Worm (Caenorhabditis elegans) whole organism, young adult: ENCODE measurements around the gene cpna-2.

Experiments
- B0261.1 ChIP-seq: sonication (generic microtip); optimal IDR thresholded peaks from 2 replicates; lab custom pipeline; 2016; ENCODE audit warnings: mild to moderate bottlenecking, missing genetic modification characterization, moderate library complexity, missing compliant biosample characterization
- F37B4.10 ChIP-seq: fragments of 200-800 bp; sonication (Bioruptor generic); IDR thresholded peaks from 2 replicates; pipeline ENCODE4 v1.3.6; 2022; ENCODE audit warnings: missing genetic modification characterization, missing compliant biosample characterization
- F52B5.7 ChIP-seq: sonication (generic microtip); optimal IDR thresholded peaks from 2 replicates; lab custom pipeline; 2016; ENCODE audit warnings: mild to moderate bottlenecking, missing genetic modification characterization, missing compliant biosample characterization
- Y56A3A.18 ChIP-seq: fragments of 200-800 bp; sonication (Bioruptor generic); IDR thresholded peaks from 2 replicates; pipeline ENCODE4 v1.3.6; 2022; ENCODE audit warnings: missing genetic modification reagents, missing genetic modification characterization, missing compliant biosample characterization
- Y67H2A.10 ChIP-seq: fragments of 200-800 bp; sonication (Bioruptor generic); conservative IDR thresholded peaks from 2 replicates; pipeline ENCODE4 v1.3.6; 2022; ENCODE audit warnings: missing genetic modification reagents, missing genetic modification characterization, missing compliant biosample characterization
- atf-7 ChIP-seq: sonication (generic microtip); optimal IDR thresholded peaks from 2 replicates; lab custom pipeline; 2017; ENCODE audit warnings: mild to moderate bottlenecking, missing genetic modification characterization, missing compliant biosample characterization
- attf-5 ChIP-seq: fragments of 200-800 bp; sonication (Bioruptor generic); optimal IDR thresholded peaks from 2 replicates; lab custom pipeline; 2018; ENCODE audit warnings: mild to moderate bottlenecking, missing genetic modification characterization, missing compliant biosample characterization
- attf-6 ChIP-seq: fragments of 200-800 bp; sonication (Bioruptor generic); IDR thresholded peaks from 2 replicates; pipeline ENCODE4 v1.3.6; 2022; ENCODE audit warnings: missing genetic modification reagents, missing genetic modification characterization, missing compliant biosample characterization
- bed-1 ChIP-seq: fragments of 200-800 bp; sonication (Bioruptor generic); IDR thresholded peaks from 2 replicates; pipeline ENCODE4 v1.3.6; 2022; ENCODE audit warnings: missing genetic modification reagents, missing genetic modification characterization, missing compliant biosample characterization
- bed-2 ChIP-seq: fragments of 200-800 bp; sonication (Bioruptor generic); IDR thresholded peaks from 2 replicates; pipeline ENCODE4 v1.3.6; 2022; ENCODE audit warnings: missing genetic modification reagents, missing genetic modification characterization, missing compliant biosample characterization
- ccch-3 ChIP-seq: fragments of 200-800 bp; sonication (Bioruptor generic); optimal IDR thresholded peaks from 2 replicates; lab custom pipeline; 2018; ENCODE audit warnings: mild to moderate bottlenecking, missing genetic modification characterization, missing compliant biosample characterization
- cebp-1 ChIP-seq, 2 experiments: fragments of 200-800 bp in 1 of 2; sonication (Bioruptor generic) in 1 of 2; sonication (generic microtip) in 1 of 2; IDR thresholded peaks in 1 of 2; optimal IDR thresholded peaks in 1 of 2; 2 replicates each; pipeline versions ENCODE4 v1.3.6 to Lab custom; 2017 to 2022; ENCODE audit warnings: missing compliant biosample characterization in 2 of 2, missing genetic modification characterization in 2 of 2, mild to moderate bottlenecking in 1 of 2, missing genetic modification reagents in 1 of 2, moderate library complexity in 1 of 2
- ceh-100 ChIP-seq: fragments of 200-800 bp; sonication (Bioruptor generic); IDR thresholded peaks from 2 replicates; pipeline ENCODE4 v1.3.6; 2022; ENCODE audit warnings: missing genetic modification reagents, missing genetic modification characterization, missing compliant biosample characterization
- ceh-27 ChIP-seq: fragments of 200-800 bp; sonication (Bioruptor generic); optimal IDR thresholded peaks from 2 replicates; lab custom pipeline; 2018; ENCODE audit warnings: mild to moderate bottlenecking, missing genetic modification characterization, moderate library complexity, missing compliant biosample characterization
- ceh-58 ChIP-seq: fragments of 200-800 bp; sonication (Bioruptor generic); IDR thresholded peaks from 2 replicates; pipeline ENCODE4 v1.3.6; 2022; ENCODE audit warnings: missing genetic modification characterization, missing compliant biosample characterization
- die-1 ChIP-seq: sonication (generic microtip); optimal IDR thresholded peaks from 2 replicates; lab custom pipeline; 2016; ENCODE audit warnings: missing genotype, mild to moderate bottlenecking, missing genetic modification characterization, missing compliant biosample characterization
- dpl-1 ChIP-seq: fragments of 150-350 bp; optimal IDR thresholded peaks from 2 replicates; lab custom pipeline; 2014; ENCODE audit warnings: missing biosample characterization, missing genetic modification reagents, missing genetic modification characterization
- egrh-3 ChIP-seq: fragments of 200-800 bp; sonication (Bioruptor generic); IDR thresholded peaks from 2 replicates; pipeline ENCODE4 v1.3.6; 2022; ENCODE audit warnings: missing genetic modification reagents, missing genetic modification characterization, missing compliant biosample characterization
- hmg-20 ChIP-seq: fragments of 200-800 bp; sonication (Bioruptor generic); IDR thresholded peaks from 2 replicates; pipeline ENCODE4 v1.3.6; 2022; ENCODE audit warnings: missing genetic modification reagents, missing genetic modification characterization, missing compliant biosample characterization
- hrde-1 ChIP-seq: sonication (generic microtip); optimal IDR thresholded peaks from 2 replicates; lab custom pipeline; 2016; ENCODE audit warnings: missing genetic modification characterization, mild to moderate bottlenecking, missing compliant biosample characterization, moderate library complexity, missing genotype, missing genetic modification reagents, borderline replicate concordance
- hsf-1 ChIP-seq: fragments of 200-800 bp; sonication (Bioruptor generic); IDR thresholded peaks from 2 replicates; pipeline ENCODE4 v1.3.6; 2022; ENCODE audit warnings: missing genetic modification reagents, missing genetic modification characterization, missing compliant biosample characterization
- lin-35 ChIP-seq, 3 experiments: fragments of 150-350 bp in 2 of 3; sonication (generic microtip) in 1 of 3; optimal IDR thresholded peaks; 2 replicates each; lab custom pipeline; 2014 to 2018; ENCODE audit warnings: missing biosample characterization in 3 of 3, missing genetic modification characterization in 3 of 3, missing genetic modification reagents in 3 of 3
- lsl-1 ChIP-seq: fragments of 200-800 bp; sonication (Bioruptor generic); optimal IDR thresholded peaks from 2 replicates; lab custom pipeline; 2018; ENCODE audit warnings: mild to moderate bottlenecking, missing genetic modification characterization, moderate library complexity, missing compliant biosample characterization
- lsy-27 ChIP-seq: sonication (generic microtip); optimal IDR thresholded peaks from 2 replicates; lab custom pipeline; 2017; ENCODE audit warnings: missing genetic modification characterization, mild to moderate bottlenecking, missing compliant biosample characterization, antibody characterized with exemption, missing genotype, borderline replicate concordance; ENCODE audit not compliant: insufficient read depth
- madf-10 ChIP-seq: sonication (generic microtip); optimal IDR thresholded peaks from 2 replicates; lab custom pipeline; 2016; ENCODE audit warnings: mild to moderate bottlenecking, missing genetic modification characterization, missing compliant biosample characterization
- madf-3 ChIP-seq: fragments of 200-800 bp; sonication (Bioruptor generic); IDR thresholded peaks from 2 replicates; pipeline ENCODE4 v1.3.6; 2022; ENCODE audit warnings: missing genetic modification reagents, missing genetic modification characterization, missing compliant biosample characterization
- madf-8 ChIP-seq: fragments of 200-800 bp; sonication (Bioruptor generic); conservative IDR thresholded peaks from 2 replicates; pipeline ENCODE4 v1.3.6; 2022; ENCODE audit warnings: missing genetic modification reagents, missing genetic modification characterization, missing compliant biosample characterization
- mel-28 ChIP-seq: sonication (generic microtip); optimal IDR thresholded peaks from 2 replicates; lab custom pipeline; 2016; ENCODE audit warnings: borderline replicate concordance, mild to moderate bottlenecking, missing genetic modification characterization, missing compliant biosample characterization
- nfya-1 ChIP-seq: sonication (generic microtip); optimal IDR thresholded peaks from 2 replicates; lab custom pipeline; 2017; ENCODE audit warnings: antibody characterized with exemption, missing compliant biosample characterization, missing genetic modification characterization, borderline replicate concordance; ENCODE audit not compliant: insufficient read depth
- nhr-80 ChIP-seq: sonication (generic microtip); optimal IDR thresholded peaks from 2 replicates; lab custom pipeline; 2016; ENCODE audit warnings: missing genetic modification characterization, missing compliant biosample characterization
- rcor-1 ChIP-seq: fragments of 200-800 bp; sonication (Bioruptor generic); IDR thresholded peaks from 2 replicates; pipeline ENCODE4 v1.3.6; 2022; ENCODE audit warnings: missing genetic modification reagents, missing genetic modification characterization, missing compliant biosample characterization
- rpc-1 ChIP-seq, 2 experiments: fragments of 150-350 bp in 1 of 2; sonication (generic microtip) in 1 of 2; optimal IDR thresholded peaks; 2 replicates each; lab custom pipeline; 2014 to 2018; ENCODE audit warnings: missing biosample characterization in 1 of 2, missing genetic modification characterization in 1 of 2, missing genetic modification reagents in 1 of 2, missing genotype in 1 of 2
- snpc-1.1 ChIP-seq: sonication (generic microtip); optimal IDR thresholded peaks from 2 replicates; lab custom pipeline; 2017; ENCODE audit warnings: missing genetic modification characterization, mild to moderate bottlenecking, missing compliant biosample characterization, antibody characterized with exemption, moderate library complexity, missing genotype, missing genetic modification reagents; ENCODE audit not compliant: insufficient read depth
- tbx-9 ChIP-seq: sonication (generic microtip); optimal IDR thresholded peaks from 2 replicates; lab custom pipeline; 2016; ENCODE audit warnings: borderline replicate concordance, missing genetic modification characterization, inconsistent platforms, missing compliant biosample characterization
- xnd-1 ChIP-seq: sonication (generic microtip); optimal IDR thresholded peaks from 2 replicates; lab custom pipeline; 2016; ENCODE audit warnings: missing genotype, missing genetic modification reagents, missing genetic modification characterization, missing compliant biosample characterization
- ztf-6 ChIP-seq: fragments of 200-800 bp; sonication (Bioruptor generic); IDR thresholded peaks from 2 replicates; pipeline ENCODE4 v1.3.6; 2022; ENCODE audit warnings: missing genetic modification reagents, missing genetic modification characterization, missing compliant biosample characterization

The cpna-2 gene

ce11 chrII:7698406-7698805 lies 26.3 kb upstream of the cpna-2 start, which contains the start of gene B0495.5:
Gene B0495.5, minus strand, starts transcription at chrII:7698506.
- TF ChIP-seq snpc-1.1 (no peak), die-1 (tag; lab: Kevin White, UChicago) (no peak), xnd-1 (no peak), ccch-3 (no peak), dpl-1 (GFP tag; lab: Kevin White, UChicago) (no peak), ceh-100 (GFP tag; lab: Robert Waterston, UW) (no peak), nfya-1 (tag; lab: Kevin White, UChicago) (no peak), ceh-27 (GFP tag; lab: Kevin White, UChicago) (no peak), lin-35 (GFP tag; optimal IDR thresholded peaks at IDR 0.05; lab: Kevin White, UChicago) (no peak), bed-1 (GFP tag; lab: Robert Waterston, UW) (no peak), egrh-3 (GFP tag; lab: Robert Waterston, UW) (no peak), madf-3 (GFP tag; lab: Robert Waterston, UW) (no peak), B0261.1 (tag; lab: Kevin White, UChicago) (no peak), ztf-6 (GFP tag; lab: Robert Waterston, UW) (no peak), hrde-1 (no peak), lsy-27 (tag; lab: Kevin White, UChicago) (no peak), rpc-1 (optimal IDR thresholded peaks at IDR 0.05; lab: Kevin White, UChicago) (no peak), rpc-1 (tag; optimal IDR thresholded peaks at IDR 0.05; lab: Kevin White, UChicago) (no peak), hmg-20 (GFP tag; lab: Robert Waterston, UW) (no peak), F37B4.10 (GFP tag; lab: Robert Waterston, UW) (no peak), attf-5 (GFP tag; lab: Kevin White, UChicago) (no peak)

DNA sequence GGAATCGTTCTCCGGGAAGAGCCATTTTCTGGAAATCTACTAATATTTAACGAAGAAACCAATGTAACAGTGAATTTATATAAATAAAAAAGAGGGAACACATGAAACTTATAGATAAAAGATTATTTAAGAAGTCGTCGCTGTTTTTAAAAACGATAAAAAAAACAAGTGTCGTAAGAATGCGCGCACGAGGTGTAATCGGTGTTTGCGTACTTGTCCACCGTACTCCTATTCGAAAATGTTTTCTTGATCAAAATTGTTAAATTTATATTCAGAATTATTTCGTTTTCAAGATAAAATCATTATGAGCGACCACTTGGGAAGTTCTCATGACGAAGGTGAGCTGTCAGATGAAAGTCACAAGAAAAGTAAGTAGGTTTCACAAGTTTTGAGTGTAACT lies 25.7 kb upstream of the cpna-2 start, which contains the start of the genes moa-2 and cdk-11.1:
Gene moa-2, minus strand, starts transcription at position 25 of the 400 bp plus-strand sequence.
Gene cdk-11.1, plus strand, starts transcription at position 227 of the 400 bp plus-strand sequence.
- TF ChIP-seq rcor-1 (GFP tag; lab: Robert Waterston, UW) (no peak), lsl-1 (GFP tag; lab: Kevin White, UChicago) (peak; percentile 49)

DNA sequence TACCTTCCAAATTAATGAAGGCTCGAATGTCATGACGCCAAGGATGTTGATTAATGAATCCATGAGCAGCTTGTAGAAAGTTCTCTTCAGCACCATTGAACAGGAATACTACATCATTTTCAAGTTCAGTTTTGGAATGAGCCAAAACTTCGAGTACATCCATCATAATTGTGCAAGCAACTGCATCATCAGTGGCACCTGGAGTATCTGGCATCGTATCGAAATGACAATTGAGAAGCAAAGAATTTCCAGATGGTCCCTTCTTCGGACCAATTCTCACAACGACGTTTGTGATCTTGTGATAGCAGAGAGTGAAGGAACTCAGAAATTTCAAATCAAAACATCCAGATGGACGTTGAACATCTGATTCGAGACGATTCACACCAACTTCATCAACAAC lies 20.3 kb upstream of the cpna-2 start:
- TF ChIP-seq bed-2 (no peak), hsf-1 (no peak), madf-8 (GFP tag; lab: Robert Waterston, UW) (no peak), atf-7 (tag; lab: Kevin White, UChicago) (no peak), ceh-58 (GFP tag; lab: Robert Waterston, UW) (no peak)

DNA sequence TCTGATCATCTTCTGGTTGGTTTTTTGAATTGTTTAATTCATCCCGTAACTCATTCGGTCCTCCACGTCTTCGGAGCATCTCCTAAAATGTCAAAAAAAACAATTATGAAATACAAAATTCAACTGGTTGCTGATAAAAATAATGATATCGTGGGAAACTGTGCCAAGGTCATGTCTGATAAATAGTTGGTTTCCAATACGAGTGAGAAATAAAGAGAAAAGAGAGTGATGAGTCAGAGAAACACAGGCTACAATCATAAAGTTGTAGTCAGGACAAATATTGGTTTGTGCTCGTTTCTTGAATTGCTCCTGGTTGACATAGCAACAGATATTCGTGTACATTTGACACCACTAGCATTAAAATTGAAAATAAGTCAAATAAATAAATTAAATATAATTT lies 19.6 kb upstream of the cpna-2 start, which contains the start of gene B0495.7:
Gene B0495.7, minus strand, starts transcription at position 82 of the 400 bp plus-strand sequence.
- TF ChIP-seq lsl-1 (GFP tag; lab: Kevin White, UChicago): no peak
- TF ChIP-seq cebp-1 (GFP tag; IDR thresholded peaks at IDR 0.05; lab: Robert Waterston, UW): no peak
- TF ChIP-seq cebp-1 (tag; optimal IDR thresholded peaks at IDR 0.05; lab: Kevin White, UChicago): peak; percentile 46
- no peak for TF ChIP-seq F52B5.7 (tag; lab: Kevin White, UChicago)
- peak; percentile 73 for TF ChIP-seq nhr-80 (tag; lab: Kevin White, UChicago)
- TF ChIP-seq madf-10 (tag; lab: Kevin White, UChicago): no peak
- TF ChIP-seq Y67H2A.10: no peak
- no peak for TF ChIP-seq mel-28
- no peak for TF ChIP-seq tbx-9 (tag; lab: Kevin White, UChicago)
- TF ChIP-seq xnd-1: no peak
- TF ChIP-seq Y56A3A.18 (GFP tag; lab: Robert Waterston, UW): no peak
- no peak for TF ChIP-seq attf-6 (GFP tag; lab: Robert Waterston, UW)
- TF ChIP-seq lsy-27 (tag; lab: Kevin White, UChicago): no peak
